Fruit fly (Drosophila melanogaster): ENCODE results near the gene CG6441.
A peak's percentile ranks its signal among the peaks of the same experiment; 100 is the strongest.

The CG6441 gene

dm6 chr2L:7512860-7513259 is 38.4 kb downstream of the CG6441 start:
- TF ChIP-seq pdm3 (GFP tag; optimal IDR thresholded peaks at IDR 0.05) (peak; percentile 73), OdsH (GFP tag; optimal IDR thresholded peaks at IDR 0.05) (peak; percentile 69), CG3032 (tag; optimal IDR thresholded peaks at IDR 0.05) (peak; percentile 42), Eip93F (GFP tag; optimal IDR thresholded peaks at IDR 0.05) (no peak), topi (GFP tag; optimal IDR thresholded peaks at IDR 0.05) (peak; percentile 48), Met (GFP tag; optimal IDR thresholded peaks at IDR 0.05) (peak; percentile 73), CG3919 (GFP tag; optimal IDR thresholded peaks at IDR 0.05) (peak; percentile 70), lz (GFP tag; optimal IDR thresholded peaks at IDR 0.05) (peak; percentile 62), CG10669 (GFP tag; optimal IDR thresholded peaks at IDR 0.05) (peak; percentile 66), Hr38 (GFP tag; optimal IDR thresholded peaks at IDR 0.05) (no peak), CG6792 (GFP tag; optimal IDR thresholded peaks at IDR 0.05) (peak; percentile 57), CG15336 (GFP tag; IDR thresholded peaks at IDR 0.05) (peak; percentile 60), Gug (GFP tag; IDR thresholded peaks at IDR 0.05) (peak; percentile 48; the same call in 1 of the 2 replicates), CG10631 (GFP tag; optimal IDR thresholded peaks at IDR 0.05) (peak; percentile 40), eg (GFP tag; IDR thresholded peaks at IDR 0.05) (peak; percentile 80), Ets21C (GFP tag; optimal IDR thresholded peaks at IDR 0.05) (peak; percentile 50), Blimp-1 (GFP tag; optimal IDR thresholded peaks at IDR 0.05) (peak; percentile 26), dac (GFP tag; optimal IDR thresholded peaks at IDR 0.05) (no peak), net (GFP tag; optimal IDR thresholded peaks at IDR 0.05) (peak; percentile 72), CG8319 (GFP tag; optimal IDR thresholded peaks at IDR 0.05) (peak; percentile 75), CG31627 (GFP tag; optimal IDR thresholded peaks at IDR 0.05) (peak; percentile 68), salr (GFP tag; optimal IDR thresholded peaks at IDR 0.05) (peak in 1 of 2 experiments; percentile 12), CG11902 (GFP tag; optimal IDR thresholded peaks at IDR 0.05) (peak; percentile 29), spab (GFP tag; optimal IDR thresholded peaks at IDR 0.05) (peak; percentile 56), esn (GFP tag; optimal IDR thresholded peaks at IDR 0.05) (peak; percentile 75), CG4318 (GFP tag; optimal IDR thresholded peaks at IDR 0.05) (peak; percentile 27), CG11762 (GFP tag; optimal IDR thresholded peaks at IDR 0.05; ENCODE audit: insufficient read depth) (peak; percentile 68), Lpt (GFP tag; optimal IDR thresholded peaks at IDR 0.05) (peak; percentile 17), CG6163 (GFP tag; IDR thresholded peaks at IDR 0.05) (peak; percentile 81), vri (GFP tag; optimal IDR thresholded peaks at IDR 0.05) (peak; percentile 44), Smox (GFP tag; optimal IDR thresholded peaks at IDR 0.05) (peak; percentile 46), CG6808 (GFP tag; optimal IDR thresholded peaks at IDR 0.05) (peak; percentile 49), CG32006 (GFP tag; optimal IDR thresholded peaks at IDR 0.05) (peak; percentile 50), Eip75B (GFP tag; optimal IDR thresholded peaks at IDR 0.05) (peak; percentile 68), Sox102F (GFP tag; optimal IDR thresholded peaks at IDR 0.05) (peak; percentile 76), Ets96B (tag; optimal IDR thresholded peaks at IDR 0.05) (peak; percentile 39), fd59A (GFP tag; optimal IDR thresholded peaks at IDR 0.05) (peak; percentile 20), CG1621 (tag; optimal IDR thresholded peaks at IDR 0.05) (no peak), Hr39 (GFP tag; optimal IDR thresholded peaks at IDR 0.05) (peak; percentile 70), CG6854 (GFP tag; optimal IDR thresholded peaks at IDR 0.05) (peak; percentile 16), Sox14 (GFP tag; optimal IDR thresholded peaks at IDR 0.05) (peak; percentile 62), acj6 (GFP tag; optimal IDR thresholded peaks at IDR 0.05) (peak; percentile 58), Hr4 (GFP tag; optimal IDR thresholded peaks at IDR 0.05) (peak; percentile 65), Eip78C (GFP tag) (peak; percentile 90), dsx (GFP tag; optimal IDR thresholded peaks at IDR 0.05; ENCODE audit: poor library complexity, severe bottlenecking) (no peak), CG9139 (GFP tag; optimal IDR thresholded peaks at IDR 0.05) (no peak), CG8119 (GFP tag; IDR thresholded peaks at IDR 0.05) (peak; percentile 65; the same call in 2 of the 3 replicates), svp (GFP tag) (peak; percentile 72), fkh (GFP tag; optimal IDR thresholded peaks at IDR 0.05) (no peak), CG11294 (GFP tag; IDR thresholded peaks at IDR 0.05) (peak; percentile 33; the same call in 1 of the 2 replicates), CG7368 (GFP tag; optimal IDR thresholded peaks at IDR 0.05) (peak; percentile 75), Sox15 (GFP tag; optimal IDR thresholded peaks at IDR 0.05) (peak; percentile 57)
